Fruit fly (Drosophila melanogaster): ENCODE data around the gene CG7632.
A peak's percentile ranks its signal among the peaks of the same experiment; 100 is the strongest.

Gene CG7632

dm6 chr3L:21346463-21347196 is 42.1 kb downstream of the CG7632 start:
- TF ChIP-seq bab1 (GFP tag; optimal IDR thresholded peaks at IDR 0.05) = peak; percentile 17
- TF ChIP-seq CG12768 (GFP tag; optimal IDR thresholded peaks at IDR 0.05) = no peak
- peak; percentile 92 for TF ChIP-seq kay (GFP tag; ENCODE audit: borderline replicate concordance)
- TF ChIP-seq ovo (GFP tag; optimal IDR thresholded peaks at IDR 0.05) = peak; percentile 27

- TF ChIP-seq CG5204 (GFP tag; optimal IDR thresholded peaks at IDR 0.05) (peak; percentile 33), CG7045 (GFP tag; optimal IDR thresholded peaks at IDR 0.05) (no peak)
These were observed 42.8 kb downstream of the CG7632 start for dm6 chr3L:21347197-21347831.

dm6 chr3L:21348983-21349432 is 44.5 kb downstream of the CG7632 start, which contains the start of gene ebd2:
Gene ebd2, minus strand, starts transcription at chr3L:21349288.
- TF ChIP-seq CG1620 (GFP tag; optimal IDR thresholded peaks at IDR 0.05) (no peak), Hr96 (GFP tag; optimal IDR thresholded peaks at IDR 0.05) (peak; percentile 39), ovo (GFP tag; optimal IDR thresholded peaks at IDR 0.05) (no peak), bab1 (GFP tag; optimal IDR thresholded peaks at IDR 0.05) (no peak), Clk (GFP tag; optimal IDR thresholded peaks at IDR 0.05) (no peak), CG5204 (GFP tag; optimal IDR thresholded peaks at IDR 0.05) (no peak), kay (GFP tag; ENCODE audit: borderline replicate concordance) (no peak), cic (GFP tag; optimal IDR thresholded peaks at IDR 0.05) (peak; percentile 18), CG12768 (GFP tag; optimal IDR thresholded peaks at IDR 0.05) (no peak)
